Worm (Caenorhabditis elegans) whole organism, mixed stage, embryonic: ENCODE results near the gene T27E9.6.

Source experiments
- M03D4.4 ChIP-seq: sonication (generic microtip); optimal IDR thresholded peaks from 2 replicates; lab custom pipeline; 2017; ENCODE audit warnings: mild to moderate bottlenecking, missing genetic modification characterization, missing compliant biosample characterization
- bed-3 ChIP-seq: fragments of 200-800 bp; sonication (Bioruptor generic); optimal IDR thresholded peaks from 3 replicates; lab custom pipeline; 2018; ENCODE audit warnings: mild to moderate bottlenecking, missing genetic modification characterization, moderate library complexity, missing compliant biosample characterization
- blmp-1 ChIP-seq: fragments of 150-350 bp; optimal IDR thresholded peaks from 2 replicates; lab custom pipeline; 2014; ENCODE audit warnings: missing biosample characterization, missing genetic modification characterization
- ceh-39 ChIP-seq: fragments of 150-350 bp; optimal IDR thresholded peaks from 2 replicates; lab custom pipeline; 2014; ENCODE audit warnings: missing biosample characterization, missing genetic modification characterization
- ceh-43 ChIP-seq: fragments of 200-800 bp; sonication (Bioruptor generic); optimal IDR thresholded peaks from 2 replicates; lab custom pipeline; 2018; ENCODE audit warnings: mild to moderate bottlenecking, missing genetic modification characterization, moderate library complexity, missing compliant biosample characterization
- ceh-83 ChIP-seq: fragments of 200-800 bp; sonication (Bioruptor generic); optimal IDR thresholded peaks from 2 replicates; lab custom pipeline; 2018; ENCODE audit warnings: mild to moderate bottlenecking, missing genetic modification characterization, missing compliant biosample characterization
- ces-1 ChIP-seq: fragments of 150-350 bp; optimal IDR thresholded peaks from 2 replicates; lab custom pipeline; 2014; ENCODE audit warnings: missing biosample characterization, missing genetic modification reagents, missing genetic modification characterization
- cnd-1 ChIP-seq: fragments of 200-800 bp; sonication (Bioruptor generic); optimal IDR thresholded peaks from 2 replicates; lab custom pipeline; 2018; ENCODE audit warnings: mild to moderate bottlenecking, missing genetic modification characterization, missing compliant biosample characterization
- drap-1 ChIP-seq: fragments of 200-800 bp; sonication (Bioruptor generic); optimal IDR thresholded peaks from 3 replicates; lab custom pipeline; 2018; ENCODE audit warnings: mild to moderate bottlenecking, missing genetic modification characterization, missing compliant biosample characterization
- elt-1 ChIP-seq: sonication (generic microtip); optimal IDR thresholded peaks from 2 replicates; lab custom pipeline; 2017; ENCODE audit warnings: missing genetic modification characterization, mild to moderate bottlenecking, missing compliant biosample characterization, antibody characterized with exemption, moderate library complexity, borderline replicate concordance; ENCODE audit not compliant: insufficient read depth
- elt-3 ChIP-seq: fragments of 150-350 bp; optimal IDR thresholded peaks from 2 replicates; lab custom pipeline; 2014; ENCODE audit warnings: missing biosample characterization, missing genetic modification characterization
- flh-1 ChIP-seq: fragments of 200-800 bp; sonication (Bioruptor generic); optimal IDR thresholded peaks from 2 replicates; lab custom pipeline; 2018; ENCODE audit warnings: mild to moderate bottlenecking, missing genetic modification characterization, moderate library complexity, missing compliant biosample characterization
- hlh-1 ChIP-seq: fragments of 150-350 bp; optimal IDR thresholded peaks from 2 replicates; lab custom pipeline; 2014; ENCODE audit warnings: missing biosample characterization, missing genetic modification reagents, missing genetic modification characterization
- lsy-2 ChIP-seq: fragments of 150-350 bp; optimal IDR thresholded peaks from 2 replicates; lab custom pipeline; 2014; ENCODE audit warnings: missing biosample characterization, missing genetic modification characterization
- mab-5 ChIP-seq: fragments of 150-350 bp; optimal IDR thresholded peaks from 2 replicates; lab custom pipeline; 2014; ENCODE audit warnings: missing biosample characterization, missing genetic modification characterization
- mls-2 ChIP-seq: sonication (generic microtip); optimal IDR thresholded peaks from 2 replicates; lab custom pipeline; 2016; ENCODE audit warnings: mild to moderate bottlenecking, missing genetic modification characterization, moderate library complexity, missing compliant biosample characterization
- nhr-2 ChIP-seq: fragments of 150-350 bp; optimal IDR thresholded peaks from 2 replicates; lab custom pipeline; 2014; ENCODE audit warnings: missing biosample characterization, missing genetic modification characterization
- nhr-237 ChIP-seq: fragments of 150-350 bp; optimal IDR thresholded peaks from 2 replicates; lab custom pipeline; 2014; ENCODE audit warnings: missing biosample characterization, missing genetic modification characterization
- nhr-28 ChIP-seq: fragments of 150-350 bp; optimal IDR thresholded peaks from 2 replicates; lab custom pipeline; 2014; ENCODE audit warnings: missing biosample characterization, missing genetic modification characterization
- nhr-76 ChIP-seq: sonication (generic microtip); optimal IDR thresholded peaks from 2 replicates; lab custom pipeline; 2017; ENCODE audit warnings: missing biosample characterization, missing genetic modification characterization
- pha-4 ChIP-seq: fragments of 150-350 bp; optimal IDR thresholded peaks from 2 replicates; lab custom pipeline; 2018; ENCODE audit warnings: missing biosample characterization, missing genetic modification reagents, missing genetic modification characterization
- sem-2 ChIP-seq: fragments of 200-800 bp; sonication (Bioruptor generic); optimal IDR thresholded peaks from 2 replicates; lab custom pipeline; 2018; ENCODE audit warnings: mild to moderate bottlenecking, missing genetic modification characterization, missing compliant biosample characterization
- snpc-4 ChIP-seq: fragments of 150-350 bp; optimal IDR thresholded peaks from 2 replicates; lab custom pipeline; 2014; ENCODE audit warnings: missing biosample characterization, missing genetic modification characterization
- sptf-1 ChIP-seq: sonication (generic microtip); optimal IDR thresholded peaks from 2 replicates; lab custom pipeline; 2017; ENCODE audit warnings: mild to moderate bottlenecking, missing genetic modification characterization, moderate library complexity, missing compliant biosample characterization
- tbx-8 ChIP-seq: fragments of 200-800 bp; sonication (Bioruptor generic); optimal IDR thresholded peaks from 2 replicates; lab custom pipeline; 2018; ENCODE audit warnings: mild to moderate bottlenecking, missing genetic modification characterization, moderate library complexity, missing compliant biosample characterization
- unc-120 ChIP-seq: sonication (generic microtip); optimal IDR thresholded peaks from 2 replicates; lab custom pipeline; 2017; ENCODE audit warnings: missing genetic modification characterization, missing compliant biosample characterization; ENCODE audit not compliant: poor library complexity, severe bottlenecking
- unc-39 ChIP-seq: fragments of 150-350 bp; optimal IDR thresholded peaks from 2 replicates; lab custom pipeline; 2014; ENCODE audit warnings: missing biosample characterization, missing genetic modification characterization
- unc-62 ChIP-seq: fragments of 150-350 bp; optimal IDR thresholded peaks from 2 replicates; lab custom pipeline; 2014; ENCODE audit warnings: missing biosample characterization, missing genetic modification reagents, missing genetic modification characterization
- zip-8 ChIP-seq: fragments of 150-350 bp; optimal IDR thresholded peaks from 2 replicates; lab custom pipeline; 2014; ENCODE audit warnings: missing biosample characterization, missing genetic modification characterization
- ztf-11 ChIP-seq: fragments of 150-350 bp; optimal IDR thresholded peaks from 2 replicates; lab custom pipeline; 2014; ENCODE audit warnings: missing biosample characterization, missing genetic modification characterization

The T27E9.6 gene

DNA sequence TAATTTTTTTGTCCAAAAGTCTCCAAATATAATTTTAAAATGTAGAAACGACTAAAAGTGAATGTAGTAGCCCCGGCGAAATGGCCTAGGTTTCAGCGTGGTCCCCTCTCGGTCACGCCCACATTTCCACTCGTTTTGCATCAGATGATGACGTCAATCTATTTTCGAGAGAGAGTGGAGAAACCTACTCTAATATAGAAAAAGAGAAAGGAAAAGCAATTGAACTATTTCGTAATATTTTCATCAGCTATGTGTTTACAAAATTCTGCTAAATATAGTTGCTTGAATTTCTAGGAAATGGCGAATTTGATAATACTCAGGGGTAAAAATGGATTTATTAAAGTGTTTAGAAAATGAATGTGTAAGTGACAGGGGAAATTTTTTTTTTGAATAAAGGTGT, 20.8 kb downstream of the T27E9.6 start:
- peak; percentile 26 for TF ChIP-seq ces-1 (GFP tag; lab: Kevin White, UChicago)
- no peak for TF ChIP-seq mls-2

DNA sequence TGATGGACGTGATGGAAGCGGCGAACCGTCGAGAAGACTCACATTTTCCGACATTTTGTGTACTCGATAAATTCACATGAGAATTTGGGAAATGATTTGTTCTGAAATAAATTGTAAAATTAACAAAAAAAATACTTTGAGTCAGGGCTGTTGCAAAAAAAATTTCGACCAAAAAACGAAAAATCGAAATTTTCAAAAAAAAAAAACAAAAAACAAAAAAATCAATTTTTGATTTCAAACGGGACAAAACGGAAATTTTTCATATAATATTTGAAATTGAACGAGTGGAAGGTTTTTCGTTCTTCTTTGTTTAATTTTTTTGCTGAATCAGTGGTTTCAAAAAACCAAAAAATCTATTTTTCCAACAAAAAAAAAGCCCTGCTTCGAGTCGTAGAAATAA, 21.4 kb downstream of the T27E9.6 start, which contains the start of gene cua-1:
TSS of gene cua-1 (minus strand) at position 101 of the 400 bp plus-strand sequence.
- TF ChIP-seq ces-1 (GFP tag; lab: Kevin White, UChicago) (no peak), drap-1 (GFP tag; lab: Kevin White, UChicago) (no peak), blmp-1 (tag; lab: Kevin White, UChicago) (no peak), nhr-2 (tag; lab: Kevin White, UChicago) (no peak), nhr-28 (tag; lab: Kevin White, UChicago) (no peak), hlh-1 (tag; lab: Kevin White, UChicago) (no peak), ztf-11 (tag; lab: Kevin White, UChicago) (no peak), lsy-2 (tag; lab: Kevin White, UChicago) (no peak), zip-8 (tag; lab: Kevin White, UChicago) (no peak), tbx-8 (no peak), sem-2 (GFP tag; lab: Kevin White, UChicago) (no peak), nhr-76 (tag; lab: Kevin White, UChicago) (no peak), snpc-4 (tag; lab: Kevin White, UChicago) (no peak), cnd-1 (tag; lab: Kevin White, UChicago) (no peak), elt-1 (tag; lab: Kevin White, UChicago) (no peak), flh-1 (no peak)

DNA sequence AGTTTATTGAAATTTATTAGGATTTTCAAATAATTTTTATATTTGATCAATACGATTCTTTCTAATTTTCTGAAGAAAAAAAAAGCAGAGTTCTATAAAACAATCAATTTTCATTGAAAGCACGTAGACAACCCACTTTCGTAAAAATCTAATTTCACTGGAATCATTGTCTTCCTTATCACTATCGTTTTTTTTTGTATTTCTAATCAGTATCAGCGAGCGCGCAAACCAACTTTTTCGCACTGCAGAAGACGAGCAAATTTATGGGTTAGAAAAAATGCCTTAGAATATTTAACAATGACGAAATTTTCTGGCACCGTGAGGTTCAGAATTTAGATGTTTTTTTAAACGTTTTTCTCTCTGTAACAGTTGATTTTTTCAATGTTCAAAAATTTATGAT, 23.8 kb downstream of the T27E9.6 start:
- TF ChIP-seq flh-1 (no peak), bed-3 (GFP tag; lab: Kevin White, UChicago) (no peak), elt-3 (tag; lab: Kevin White, UChicago) (no peak), unc-39 (no peak), sptf-1 (tag; lab: Kevin White, UChicago) (no peak), ces-1 (GFP tag; lab: Kevin White, UChicago) (no peak), ceh-43 (no peak), mls-2 (no peak), ceh-83 (no peak), cnd-1 (tag; lab: Kevin White, UChicago) (no peak)

DNA sequence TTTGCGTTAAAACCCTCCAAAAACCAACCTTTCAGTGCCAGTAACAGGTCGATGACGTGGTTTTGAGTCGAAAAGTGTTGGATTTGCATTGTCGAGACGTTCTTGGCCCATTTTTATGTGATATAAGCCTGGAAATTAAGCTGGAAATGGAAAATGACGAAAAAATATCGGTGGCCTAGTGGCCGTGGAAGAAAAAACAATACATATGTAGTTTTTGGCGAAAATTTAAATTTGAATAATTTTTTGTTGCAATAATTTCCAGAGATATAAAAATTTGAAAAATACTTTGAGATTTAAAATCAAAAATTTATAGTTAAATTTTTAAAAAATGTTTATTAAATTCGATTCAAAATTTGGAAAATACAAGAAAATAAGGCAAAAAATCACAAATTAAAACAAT, 37.2 kb downstream of the T27E9.6 start, which contains the start of gene ciao-2B:
TSS of gene ciao-2B (minus strand) at position 130 of the 400 bp plus-strand sequence.
- TF ChIP-seq ceh-39 (tag; lab: Kevin White, UChicago) (no peak), elt-1 (tag; lab: Kevin White, UChicago) (no peak), nhr-28 (tag; lab: Kevin White, UChicago) (no peak)
- TF ChIP-seq, all 35 proteins: peak for 0

DNA sequence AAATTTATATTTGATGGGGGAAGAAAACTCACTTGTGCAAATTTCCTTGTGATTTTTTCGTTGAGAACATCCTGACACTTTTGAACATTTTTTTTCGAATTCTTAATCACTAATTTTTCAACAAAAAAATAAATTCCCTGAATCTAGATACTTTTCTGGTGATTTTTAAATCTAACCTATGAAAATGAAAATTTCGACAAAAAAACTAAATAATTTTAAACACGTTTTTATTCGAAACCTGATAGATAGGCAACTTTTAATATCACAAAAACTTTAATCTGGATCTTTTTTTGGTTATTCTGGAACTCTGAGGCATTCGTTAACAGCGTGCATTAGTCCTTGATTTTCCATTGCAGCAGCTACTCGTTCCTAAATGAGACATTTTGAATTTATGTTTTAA, 39.7 kb downstream of the T27E9.6 start, which contains the start of gene F45G2.9:
TSS of gene F45G2.9 (minus strand) at position 101 of the 400 bp plus-strand sequence.
- TF ChIP-seq nhr-28 (tag; lab: Kevin White, UChicago) (no peak), lsy-2 (tag; lab: Kevin White, UChicago) (no peak), M03D4.4 (tag; lab: Kevin White, UChicago) (no peak), snpc-4 (tag; lab: Kevin White, UChicago) (no peak), unc-62 (GFP tag; lab: Kevin White, UChicago) (no peak), zip-8 (tag; lab: Kevin White, UChicago) (no peak), ztf-11 (tag; lab: Kevin White, UChicago) (no peak), unc-120 (no peak), nhr-2 (tag; lab: Kevin White, UChicago) (no peak), hlh-1 (tag; lab: Kevin White, UChicago) (no peak), ceh-39 (tag; lab: Kevin White, UChicago) (no peak), pha-4 (tag; lab: Kevin White, UChicago) (no peak), mab-5 (tag; lab: Kevin White, UChicago) (no peak), mls-2 (no peak), unc-39 (no peak), nhr-237 (tag; lab: Kevin White, UChicago) (no peak), elt-1 (tag; lab: Kevin White, UChicago) (no peak)
